Worm (Caenorhabditis elegans) whole organism, L1 larva: ENCODE data around the gene lurp-4.

Source experiments
- C34B4.2 ChIP-seq: sonication (generic microtip); optimal IDR thresholded peaks from 2 replicates; lab custom pipeline; 2017; ENCODE audit warnings: mild to moderate bottlenecking, missing genetic modification characterization, missing compliant biosample characterization
- aha-1 ChIP-seq: fragments of 150-350 bp; optimal IDR thresholded peaks from 2 replicates; lab custom pipeline; 2014; ENCODE audit warnings: missing biosample characterization, missing genetic modification characterization
- alr-1 ChIP-seq: fragments of 200-800 bp; sonication (Bioruptor generic); optimal IDR thresholded peaks from 2 replicates; lab custom pipeline; 2018; ENCODE audit warnings: borderline replicate concordance, mild to moderate bottlenecking, missing genetic modification characterization, missing compliant biosample characterization
- aly-2 ChIP-seq: fragments of 150-350 bp; optimal IDR thresholded peaks from 2 replicates; lab custom pipeline; 2014; ENCODE audit warnings: missing biosample characterization, missing genetic modification characterization
- ama-1 ChIP-seq: fragments of 150-350 bp; optimal IDR thresholded peaks from 2 replicates; lab custom pipeline; 2014
- blmp-1 ChIP-seq: fragments of 150-350 bp; optimal IDR thresholded peaks from 2 replicates; lab custom pipeline; 2014; ENCODE audit warnings: missing biosample characterization, missing genetic modification characterization
- ceh-63 ChIP-seq: fragments of 200-800 bp; sonication (Bioruptor generic); optimal IDR thresholded peaks from 2 replicates; lab custom pipeline; 2018; ENCODE audit warnings: mild to moderate bottlenecking, missing genetic modification characterization, missing compliant biosample characterization
- ceh-82 ChIP-seq, 3 experiments: fragments of 150-350 bp in 1 of 3; sonication (generic microtip) in 2 of 3; optimal IDR thresholded peaks; 2 replicates each; lab custom pipeline; 2014 to 2017; ENCODE audit warnings: missing biosample characterization in 3 of 3, missing genetic modification characterization in 3 of 3
- ceh-90 ChIP-seq: sonication (generic microtip); optimal IDR thresholded peaks from 2 replicates; lab custom pipeline; 2016; ENCODE audit warnings: missing genetic modification characterization, missing compliant biosample characterization
- ces-1 ChIP-seq: fragments of 150-350 bp; optimal IDR thresholded peaks from 2 replicates; lab custom pipeline; 2014; ENCODE audit warnings: missing biosample characterization, missing genetic modification reagents, missing genetic modification characterization
- dpl-1 ChIP-seq, 3 experiments: fragments of 150-350 bp in 2 of 3; sonication (generic microtip) in 1 of 3; optimal IDR thresholded peaks; 2 replicates each; lab custom pipeline; 2014 to 2017; ENCODE audit warnings: missing biosample characterization in 3 of 3, missing genetic modification characterization in 3 of 3, missing genetic modification reagents in 3 of 3
- dsc-1 ChIP-seq: sonication (generic microtip); optimal IDR thresholded peaks from 2 replicates; lab custom pipeline; 2016; ENCODE audit warnings: mild to moderate bottlenecking, missing genetic modification characterization, missing compliant biosample characterization
- efl-1 ChIP-seq, 4 experiments: fragments of 150-350 bp; optimal IDR thresholded peaks in 3 of 4; peaks in 1 of 4; 1 replicate in 1 of 4; 2 replicates in 3 of 4; lab custom pipeline; 2014; ENCODE audit warnings: missing biosample characterization in 2 of 4, missing genetic modification characterization in 2 of 4, missing genetic modification reagents in 2 of 4
- efl-3 ChIP-seq: fragments of 200-800 bp; sonication (Bioruptor generic); optimal IDR thresholded peaks from 2 replicates; lab custom pipeline; 2018; ENCODE audit warnings: mild to moderate bottlenecking, missing genetic modification characterization, missing compliant biosample characterization
- egl-13 ChIP-seq: sonication (generic microtip); optimal IDR thresholded peaks from 2 replicates; lab custom pipeline; 2016; ENCODE audit warnings: missing genotype, missing genetic modification reagents, missing genetic modification characterization, missing compliant biosample characterization
- egl-27 ChIP-seq, 2 experiments: fragments of 150-350 bp in 1 of 2; sonication (generic microtip); optimal IDR thresholded peaks; 3 replicates each; lab custom pipeline; 2017 to 2018; ENCODE audit warnings: missing biosample characterization in 2 of 2, missing genetic modification characterization in 2 of 2, missing genetic modification reagents in 2 of 2
- elt-2 ChIP-seq: sonication (generic microtip); optimal IDR thresholded peaks from 2 replicates; lab custom pipeline; 2016; ENCODE audit warnings: missing genetic modification characterization, mild to moderate bottlenecking, inconsistent platforms, missing compliant biosample characterization, missing genetic modification reagents
- elt-3 ChIP-seq, 6 experiments: fragments of 150-350 bp in 1 of 6; sonication (generic microtip); optimal IDR thresholded peaks; 2 replicates each; lab custom pipeline; 2017 to 2018; ENCODE audit warnings: missing biosample characterization in 6 of 6, missing genetic modification characterization in 6 of 6, inconsistent platforms in 1 of 6
- ets-5 ChIP-seq: fragments of 200-800 bp; sonication (Bioruptor generic); IDR thresholded peaks from 2 replicates; pipeline ENCODE4 v1.3.6; 2022; ENCODE audit warnings: missing genetic modification characterization, missing compliant biosample characterization
- fos-1 ChIP-seq: fragments of 150-350 bp; optimal IDR thresholded peaks from 2 replicates; lab custom pipeline; 2014; ENCODE audit warnings: missing biosample characterization, missing genetic modification characterization
- grh-1 ChIP-seq: fragments of 200-800 bp; sonication (Bioruptor generic); IDR thresholded peaks from 2 replicates; pipeline ENCODE4 v1.3.6; 2022; ENCODE audit warnings: missing genetic modification reagents, missing genetic modification characterization, missing compliant biosample characterization
- hlh-17 ChIP-seq: fragments of 200-800 bp; sonication (Bioruptor generic); optimal IDR thresholded peaks from 2 replicates; lab custom pipeline; 2018; ENCODE audit warnings: missing genetic modification characterization, mild to moderate bottlenecking, missing compliant biosample characterization, moderate library complexity, borderline replicate concordance
- hlh-4 ChIP-seq: sonication (generic microtip); optimal IDR thresholded peaks from 2 replicates; lab custom pipeline; 2016; ENCODE audit warnings: mild to moderate bottlenecking, missing genetic modification characterization, missing compliant biosample characterization
- isw-1 ChIP-seq: fragments of 200-800 bp; sonication (Bioruptor generic); IDR thresholded peaks from 2 replicates; pipeline ENCODE4 v1.3.6; 2022; ENCODE audit warnings: missing genetic modification characterization, missing compliant biosample characterization
- jun-1 ChIP-seq: fragments of 150-350 bp; optimal IDR thresholded peaks from 2 replicates; lab custom pipeline; 2014; ENCODE audit warnings: missing biosample characterization, missing genetic modification reagents, missing genetic modification characterization
- lin-14 ChIP-seq: fragments of 200-800 bp; sonication (Bioruptor generic); optimal IDR thresholded peaks from 2 replicates; lab custom pipeline; 2018; ENCODE audit warnings: mild to moderate bottlenecking, missing genetic modification characterization, moderate library complexity, missing compliant biosample characterization
- lin-39 ChIP-seq: fragments of 150-350 bp; optimal IDR thresholded peaks from 2 replicates; lab custom pipeline; 2014; ENCODE audit warnings: missing biosample characterization, missing genetic modification reagents, missing genetic modification characterization
- mab-9 ChIP-seq: fragments of 200-800 bp; sonication (Bioruptor generic); IDR thresholded peaks from 2 replicates; pipeline ENCODE4 v1.3.6; 2022; ENCODE audit warnings: missing genetic modification reagents, missing genetic modification characterization, missing compliant biosample characterization
- mep-1 ChIP-seq: fragments of 150-350 bp; optimal IDR thresholded peaks from 2 replicates; lab custom pipeline; 2014; ENCODE audit warnings: missing biosample characterization, missing genetic modification characterization
- nhr-11 ChIP-seq: fragments of 150-350 bp; optimal IDR thresholded peaks from 2 replicates; lab custom pipeline; 2014; ENCODE audit warnings: missing biosample characterization, missing genetic modification characterization
- nhr-12 ChIP-seq: sonication (generic microtip); optimal IDR thresholded peaks from 2 replicates; lab custom pipeline; 2017; ENCODE audit warnings: missing biosample characterization, missing genetic modification characterization
- nhr-237 ChIP-seq: fragments of 150-350 bp; optimal IDR thresholded peaks from 2 replicates; lab custom pipeline; 2014; ENCODE audit warnings: missing biosample characterization, missing genetic modification characterization
- nhr-28 ChIP-seq: fragments of 150-350 bp; optimal IDR thresholded peaks from 2 replicates; lab custom pipeline; 2014; ENCODE audit warnings: missing biosample characterization, missing genetic modification characterization
- nhr-76 ChIP-seq: sonication (generic microtip); optimal IDR thresholded peaks from 2 replicates; lab custom pipeline; 2017; ENCODE audit warnings: missing biosample characterization, missing genetic modification characterization
- nhr-77 ChIP-seq: fragments of 150-350 bp; optimal IDR thresholded peaks from 2 replicates; lab custom pipeline; 2014; ENCODE audit warnings: missing biosample characterization, missing genetic modification characterization
- nhr-84 ChIP-seq: sonication (generic microtip); optimal IDR thresholded peaks from 2 replicates; lab custom pipeline; 2017; ENCODE audit warnings: missing biosample characterization, missing genetic modification characterization
- nhr-85 ChIP-seq: sonication (generic microtip); peaks from one replicate; lab custom pipeline; 2016; ENCODE audit warnings: missing genetic modification characterization, inconsistent platforms, missing compliant biosample characterization
- nhr-90 ChIP-seq: sonication (generic microtip); optimal IDR thresholded peaks from 2 replicates; lab custom pipeline; 2016; ENCODE audit warnings: mild to moderate bottlenecking, missing genetic modification characterization, missing compliant biosample characterization; ENCODE audit not compliant: poor library complexity
- pag-3 ChIP-seq: sonication (generic microtip); optimal IDR thresholded peaks from 2 replicates; lab custom pipeline; 2017; ENCODE audit warnings: missing genetic modification characterization, mild to moderate bottlenecking, missing compliant biosample characterization, antibody characterized with exemption, borderline replicate concordance; ENCODE audit not compliant: insufficient read depth
- pax-3 ChIP-seq: fragments of 200-800 bp; sonication (Bioruptor generic); optimal IDR thresholded peaks from 2 replicates; lab custom pipeline; 2018; ENCODE audit warnings: mild to moderate bottlenecking, missing genetic modification characterization, moderate library complexity, missing compliant biosample characterization
- pqm-1 ChIP-seq: sonication (generic microtip); optimal IDR thresholded peaks from 3 replicates; lab custom pipeline; 2017; ENCODE audit warnings: missing biosample characterization, missing genetic modification characterization
- snpc-4 ChIP-seq: fragments of 150-350 bp; optimal IDR thresholded peaks from 2 replicates; lab custom pipeline; 2014; ENCODE audit warnings: missing biosample characterization, missing genetic modification characterization
- sup-37 ChIP-seq: fragments of 200-800 bp; sonication (Bioruptor generic); optimal IDR thresholded peaks from 2 replicates; lab custom pipeline; 2018; ENCODE audit warnings: mild to moderate bottlenecking, missing genetic modification characterization, missing compliant biosample characterization
- swsn-7 ChIP-seq: sonication (generic microtip); optimal IDR thresholded peaks from 2 replicates; lab custom pipeline; 2016; ENCODE audit warnings: missing genetic modification characterization, missing compliant biosample characterization
- tlp-1 ChIP-seq: fragments of 150-350 bp; optimal IDR thresholded peaks from 2 replicates; lab custom pipeline; 2014; ENCODE audit warnings: missing biosample characterization, missing genetic modification characterization
- unc-30 ChIP-seq: sonication (generic microtip); optimal IDR thresholded peaks from 2 replicates; lab custom pipeline; 2017; ENCODE audit warnings: missing biosample characterization, missing genetic modification characterization
- unc-86 ChIP-seq: sonication (generic microtip); optimal IDR thresholded peaks from 2 replicates; lab custom pipeline; 2016; ENCODE audit warnings: missing genetic modification characterization, missing compliant biosample characterization
- unc-98 ChIP-seq: fragments of 200-800 bp; sonication (Bioruptor generic); IDR thresholded peaks from 2 replicates; pipeline ENCODE4 v1.3.6; 2022; ENCODE audit warnings: missing genetic modification characterization, missing compliant biosample characterization
- vab-15 ChIP-seq: sonication (generic microtip); optimal IDR thresholded peaks from 2 replicates; lab custom pipeline; 2017; ENCODE audit warnings: missing genotype, mild to moderate bottlenecking, missing genetic modification characterization, missing compliant biosample characterization
- zag-1 ChIP-seq: fragments of 150-350 bp; optimal IDR thresholded peaks from 2 replicates; lab custom pipeline; 2014; ENCODE audit warnings: missing biosample characterization, missing genetic modification characterization
- ztf-11 ChIP-seq, 2 experiments: sonication (generic microtip); optimal IDR thresholded peaks; 2 replicates each; lab custom pipeline; 2016 to 2017; ENCODE audit warnings: missing genetic modification characterization in 2 of 2, missing biosample characterization in 1 of 2, missing compliant biosample characterization in 1 of 2

The lurp-4 gene

DNA sequence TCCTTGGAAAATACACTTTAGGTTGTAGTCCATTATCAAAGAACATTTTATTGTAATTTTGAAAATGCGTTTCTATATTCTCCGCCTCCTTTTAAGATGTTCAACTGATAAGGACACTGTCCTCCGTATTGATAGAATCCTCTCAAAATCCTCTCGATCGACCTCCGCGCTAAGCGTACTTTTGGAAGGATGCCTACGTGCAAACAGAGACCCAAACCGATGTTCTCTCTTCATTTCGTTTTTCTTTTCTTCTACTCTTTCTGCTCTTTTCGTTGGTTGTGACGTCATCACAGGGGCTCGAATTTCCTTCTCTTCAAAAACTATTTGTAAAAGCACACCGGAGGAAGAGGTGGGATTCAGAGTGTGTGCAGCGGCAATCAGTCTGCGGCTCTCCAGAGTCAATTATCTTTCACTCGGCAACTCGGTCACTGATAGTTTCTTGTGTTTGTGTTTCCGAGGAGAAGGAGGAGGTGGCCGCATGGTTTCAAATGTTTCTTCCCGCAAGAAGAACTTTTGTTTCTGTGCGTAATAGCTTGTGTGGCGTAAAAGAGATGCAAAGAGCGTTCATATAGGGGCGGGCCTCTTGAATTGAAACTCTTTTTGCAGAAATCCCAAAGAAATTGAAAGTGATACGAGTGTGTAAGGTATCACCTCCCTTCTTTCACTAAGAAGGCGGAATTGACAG is 9.9 kb upstream of the lurp-4 start, which contains the start of gene C34B4.2 (continued):
- TF ChIP-seq jun-1: no peak
- no peak for TF ChIP-seq snpc-4 (tag; lab: Kevin White, UChicago)
- TF ChIP-seq hlh-4 (tag; lab: Kevin White, UChicago): no peak
- TF ChIP-seq alr-1: no peak
- peak; percentile 81 to 84 for TF ChIP-seq egl-27 (tag; optimal IDR thresholded peaks at IDR 0.05; lab: Kevin White, UChicago)
- no peak for TF ChIP-seq ama-1 (lab: Kevin White, UChicago)
- TF ChIP-seq ceh-90 (tag; lab: Kevin White, UChicago): no peak
- no peak for TF ChIP-seq hlh-17
- no peak for TF ChIP-seq fos-1
- peak; percentile 14; the same call in 1 of the 2 replicates for TF ChIP-seq unc-98 (GFP tag; lab: Robert Waterston, UW)
- TF ChIP-seq lin-39 (tag; lab: Kevin White, UChicago): peak; percentile 71
- TF ChIP-seq isw-1 (GFP tag; lab: Robert Waterston, UW): no peak
- peak; percentile 29 to 55 for TF ChIP-seq efl-1 (optimal IDR thresholded peaks at IDR 0.05; lab: Kevin White, UChicago)
- peak in 1 of 2 experiments; percentile 48 for TF ChIP-seq efl-1 (GFP tag; optimal IDR thresholded peaks at IDR 0.05 in 1 of 2; lab: Kevin White, UChicago)
- TF ChIP-seq nhr-11: peak; percentile 25
- TF ChIP-seq elt-3 (tag; optimal IDR thresholded peaks at IDR 0.05; lab: Kevin White, UChicago): peak in 2 of 6 experiments; percentile 8 to 38
- TF ChIP-seq lin-14 (GFP tag; lab: Kevin White, UChicago): peak; percentile 90
- TF ChIP-seq unc-86 (tag; lab: Kevin White, UChicago): no peak
- TF ChIP-seq nhr-77: peak; percentile 88
- TF ChIP-seq nhr-84: no peak
- no peak for TF ChIP-seq nhr-76 (tag; lab: Kevin White, UChicago)
- TF ChIP-seq dpl-1 (GFP tag; optimal IDR thresholded peaks at IDR 0.05; lab: Kevin White, UChicago): peak in 2 of 3 experiments; percentile 7 to 45
- TF ChIP-seq ceh-82 (tag; optimal IDR thresholded peaks at IDR 0.05; lab: Kevin White, UChicago): peak in 1 of 3 experiments; percentile 24
- TF ChIP-seq nhr-90 (tag; lab: Kevin White, UChicago): peak; percentile 59
- TF ChIP-seq ets-5 (GFP tag; lab: Robert Waterston, UW): no peak
- no peak for TF ChIP-seq tlp-1 (tag; lab: Kevin White, UChicago)
- peak; percentile 14 for TF ChIP-seq aly-2
- peak; percentile 78 for TF ChIP-seq blmp-1 (tag; lab: Kevin White, UChicago)
- TF ChIP-seq mab-9 (GFP tag; lab: Robert Waterston, UW): peak; percentile 73
- TF ChIP-seq nhr-12: no peak
- no peak for TF ChIP-seq pqm-1 (tag; lab: Kevin White, UChicago)
- TF ChIP-seq grh-1 (GFP tag; lab: Robert Waterston, UW): no peak
- TF ChIP-seq pag-3 (tag; lab: Kevin White, UChicago): no peak
- TF ChIP-seq ztf-11 (tag; optimal IDR thresholded peaks at IDR 0.05; lab: Kevin White, UChicago): no peak
- peak; percentile 66 for TF ChIP-seq nhr-85 (tag; lab: Kevin White, UChicago)
- TF ChIP-seq egl-13 (tag; lab: Kevin White, UChicago): no peak
- TF ChIP-seq elt-2: peak; percentile 76
- TF ChIP-seq ceh-63 (GFP tag; lab: Kevin White, UChicago): no peak
- TF ChIP-seq C34B4.2: no peak
- no peak for TF ChIP-seq efl-3 (GFP tag; lab: Kevin White, UChicago)
- TF ChIP-seq aha-1 (tag; lab: Kevin White, UChicago): peak; percentile 92
- peak; percentile 68 for TF ChIP-seq mep-1 (tag; lab: Kevin White, UChicago)
- peak; percentile 32 for TF ChIP-seq dsc-1
- no peak for TF ChIP-seq zag-1
- TF ChIP-seq pax-3 (tag; lab: Kevin White, UChicago): peak; percentile 84
- TF ChIP-seq vab-15 (tag; lab: Kevin White, UChicago): no peak
- TF ChIP-seq ces-1: no peak
- TF ChIP-seq nhr-237: no peak
- TF ChIP-seq sup-37 (GFP tag; lab: Kevin White, UChicago): no peak
- no peak for TF ChIP-seq unc-30 (tag; lab: Kevin White, UChicago)
- TF ChIP-seq swsn-7 (tag; lab: Kevin White, UChicago): peak; percentile 64
- TF ChIP-seq nhr-28 (tag; lab: Kevin White, UChicago): no peak
